Fruit fly (Drosophila melanogaster): Measurements from ENCODE around the gene CG10853.

- TF ChIP-seq EcR (GFP tag; optimal IDR thresholded peaks at IDR 0.05), result no peak
- no peak for TF ChIP-seq CG8478 (optimal IDR thresholded peaks at IDR 0.05)
- no peak for TF ChIP-seq pan (optimal IDR thresholded peaks at IDR 0.05)
- TF ChIP-seq usp (GFP tag; optimal IDR thresholded peaks at IDR 0.05), result no peak
- TF ChIP-seq psq (optimal IDR thresholded peaks at IDR 0.05), result no peak
Observed at dm6 chr3L:3951875-3952274, 4.2 kb downstream of the CG10853 start.

Data from whole organism.